Worm (Caenorhabditis elegans) whole organism, early embryonic: Measurements from ENCODE around the gene pes-10.

Source experiments
- F13C5.2 ChIP-seq: sonication (generic microtip); optimal IDR thresholded peaks from 2 replicates; lab custom pipeline; 2017; ENCODE audit warnings: mild to moderate bottlenecking, missing genetic modification characterization, inconsistent platforms, missing compliant biosample characterization
- aly-1 ChIP-seq: sonication (generic microtip); optimal IDR thresholded peaks from 2 replicates; lab custom pipeline; 2016; ENCODE audit warnings: missing genetic modification characterization, missing compliant biosample characterization
- ama-1 ChIP-seq: fragments of 150-350 bp; optimal IDR thresholded peaks from 2 replicates; lab custom pipeline; 2014
- ceh-13 ChIP-seq: fragments of 200-800 bp; sonication (Bioruptor generic); optimal IDR thresholded peaks from 2 replicates; lab custom pipeline; 2018; ENCODE audit warnings: mild to moderate bottlenecking, missing genetic modification characterization, missing compliant biosample characterization
- hmbx-1 ChIP-seq: sonication (generic microtip); optimal IDR thresholded peaks from 2 replicates; lab custom pipeline; 2016; ENCODE audit warnings: mild to moderate bottlenecking, missing genetic modification characterization, missing compliant biosample characterization
- sea-1 ChIP-seq: fragments of 200-800 bp; sonication (Bioruptor generic); conservative IDR thresholded peaks from 2 replicates; pipeline ENCODE4 v1.3.6; 2022; ENCODE audit warnings: missing genetic modification characterization, missing compliant biosample characterization
- tbx-37 ChIP-seq: fragments of 200-800 bp; sonication (Bioruptor generic); conservative IDR thresholded peaks from 2 replicates; pipeline ENCODE4 v1.3.6; 2022; ENCODE audit warnings: missing genetic modification reagents, missing genetic modification characterization, missing compliant biosample characterization

- TF ChIP-seq ama-1 (no peak), ceh-13 (no peak), tbx-37 (GFP tag; lab: Robert Waterston, UW) (no peak), sea-1 (no peak), hmbx-1 (no peak), F13C5.2 (tag; lab: Kevin White, UChicago) (no peak), aly-1 (no peak)
Observed at ce11 chrII:12808746-12809145, 38.9 kb downstream of the pes-10 start.
